Worm (Caenorhabditis elegans) whole organism, L3 larva: Measurements from ENCODE around the gene wdr-37.

Source experiments
- ama-1 ChIP-seq: fragments of 150-350 bp; optimal IDR thresholded peaks from 2 replicates; lab custom pipeline; 2018
- daf-12 ChIP-seq: fragments of 150-350 bp; optimal IDR thresholded peaks from 2 replicates; lab custom pipeline; 2014; ENCODE audit warnings: missing biosample characterization, missing genetic modification reagents, missing genetic modification characterization
- elt-2 ChIP-seq: sonication (generic microtip); optimal IDR thresholded peaks from 2 replicates; lab custom pipeline; 2016; ENCODE audit warnings: missing genetic modification reagents, mild to moderate bottlenecking, missing genetic modification characterization, missing compliant biosample characterization
- fkh-2 ChIP-seq: fragments of 150-350 bp; optimal IDR thresholded peaks from 2 replicates; lab custom pipeline; 2014; ENCODE audit warnings: missing biosample characterization, missing genetic modification reagents, missing genetic modification characterization
- hmg-11 ChIP-seq: sonication (generic microtip); optimal IDR thresholded peaks from 2 replicates; lab custom pipeline; 2016; ENCODE audit warnings: missing genetic modification characterization, missing compliant biosample characterization
- nfya-1 ChIP-seq: sonication (generic microtip); optimal IDR thresholded peaks from 2 replicates; lab custom pipeline; 2017; ENCODE audit warnings: missing genetic modification characterization, mild to moderate bottlenecking, missing compliant biosample characterization, antibody characterized with exemption, moderate library complexity; ENCODE audit not compliant: insufficient read depth
- nhr-23 ChIP-seq: fragments of 150-350 bp; optimal IDR thresholded peaks from 2 replicates; lab custom pipeline; 2014; ENCODE audit warnings: missing biosample characterization, missing genetic modification reagents, missing genetic modification characterization
- nhr-43 ChIP-seq: sonication (generic microtip); optimal IDR thresholded peaks from 2 replicates; lab custom pipeline; 2016; ENCODE audit warnings: mild to moderate bottlenecking, missing genetic modification characterization, missing compliant biosample characterization; ENCODE audit not compliant: poor library complexity, severe bottlenecking
- pha-4 ChIP-seq: fragments of 150-350 bp; optimal IDR thresholded peaks from 2 replicates; lab custom pipeline; 2014; ENCODE audit warnings: missing biosample characterization, missing genetic modification reagents, missing genetic modification characterization
- sea-2 ChIP-seq: fragments of 150-350 bp; sonication (generic microtip); optimal IDR thresholded peaks from 4 replicates; lab custom pipeline; 2014; ENCODE audit warnings: missing biosample characterization, missing genetic modification reagents, missing genetic modification characterization
- unc-39 ChIP-seq: sonication (generic microtip); optimal IDR thresholded peaks from 4 replicates; lab custom pipeline; 2017; ENCODE audit warnings: missing biosample characterization, missing genetic modification characterization
- unc-62 ChIP-seq: fragments of 150-350 bp; sonication (generic microtip); optimal IDR thresholded peaks from 4 replicates; lab custom pipeline; 2014; ENCODE audit warnings: missing biosample characterization, missing genetic modification reagents, missing genetic modification characterization
- zag-1 ChIP-seq: fragments of 150-350 bp; optimal IDR thresholded peaks from 2 replicates; lab custom pipeline; 2014; ENCODE audit warnings: missing biosample characterization, missing genetic modification characterization

wdr-37 gene

ce11 chrIII:5550844-5551243 is 49.0 kb downstream of the wdr-37 start:
- TF ChIP-seq fkh-2 (tag; lab: Kevin White, UChicago) (no peak), daf-12 (tag; lab: Kevin White, UChicago) (no peak), zag-1 (tag; lab: Kevin White, UChicago) (no peak), ama-1 (peak; percentile 96), pha-4 (tag; lab: Kevin White, UChicago) (peak; percentile 25), unc-39 (tag; lab: Kevin White, UChicago) (no peak), sea-2 (no peak), nhr-23 (no peak), unc-62 (no peak), nhr-43 (tag; lab: Kevin White, UChicago) (peak; percentile 34), elt-2 (tag; lab: Kevin White, UChicago) (peak; percentile 31)

DNA sequence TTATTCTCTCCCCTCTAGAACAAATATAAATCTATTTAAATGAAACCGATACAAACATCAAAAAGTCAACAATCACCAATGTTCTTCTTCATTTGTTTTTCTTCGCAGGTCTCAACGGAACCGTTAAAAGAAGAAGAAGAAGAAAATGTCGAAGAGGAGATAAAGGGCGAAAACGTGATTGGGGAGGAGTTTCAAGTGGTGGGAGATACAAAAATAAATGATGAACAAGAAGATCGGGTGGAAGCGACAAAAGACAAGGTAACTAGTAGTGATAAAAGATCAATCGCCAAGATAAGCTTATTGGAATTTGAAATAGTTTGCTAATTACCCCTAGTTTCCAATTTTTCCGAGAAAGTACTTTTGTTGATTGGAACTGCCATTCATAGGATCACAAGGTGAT is 49.7 kb downstream of the wdr-37 start:
- peak; percentile 28 for TF ChIP-seq nfya-1 (tag; lab: Kevin White, UChicago)
- no peak for TF ChIP-seq hmg-11 (tag; lab: Kevin White, UChicago)
